Fruit fly (Drosophila melanogaster) whole organism, prepupa: Measurements from ENCODE around the gene CG31139.

ENCODE experiments used
- Blimp-1 ChIP-seq: fragments of 200-800 bp; sonication (Bioruptor generic); optimal IDR thresholded peaks from 3 replicates; lab custom pipeline; 2017; ENCODE audit warnings: missing biosample characterization, missing genetic modification characterization, mild to moderate bottlenecking, moderate library complexity, missing genetic modification reagents
- CG10631 ChIP-seq: fragments of 200-800 bp; sonication (Bioruptor generic); optimal IDR thresholded peaks from 2 replicates; lab custom pipeline; 2016; ENCODE audit warnings: missing biosample characterization, missing genetic modification characterization
- CG10669 ChIP-seq: fragments of 200-800 bp; sonication (Bioruptor generic); optimal IDR thresholded peaks from 3 replicates; lab custom pipeline; 2018; ENCODE audit warnings: missing biosample characterization, mild to moderate bottlenecking, missing genetic modification characterization, moderate library complexity
- CG11294 ChIP-seq: fragments of 200-800 bp; sonication (Bioruptor generic); IDR thresholded peaks from 2 replicates; pipeline ENCODE4 v1.3.6; 2022; ENCODE audit warnings: missing biosample characterization, missing genetic modification characterization
- CG11902 ChIP-seq: fragments of 200-800 bp; sonication (Bioruptor generic); optimal IDR thresholded peaks from 3 replicates; lab custom pipeline; 2016; ENCODE audit warnings: missing biosample characterization, missing genetic modification characterization
- CG15336 ChIP-seq: fragments of 200-800 bp; sonication (Bioruptor generic); IDR thresholded peaks from 2 replicates; pipeline ENCODE4 v1.3.6; 2022; ENCODE audit warnings: missing biosample characterization, missing genetic modification characterization
- CG1621 ChIP-seq: fragments of 200-800 bp; sonication (Bioruptor generic); optimal IDR thresholded peaks from 3 replicates; lab custom pipeline; 2018; ENCODE audit warnings: missing biosample characterization, mild to moderate bottlenecking, missing genetic modification characterization
- CG3032 ChIP-seq: fragments of 200-800 bp; optimal IDR thresholded peaks from 2 replicates; lab custom pipeline; 2019; ENCODE audit warnings: missing biosample characterization, mild to moderate bottlenecking, missing genetic modification characterization, moderate library complexity
- CG32006 ChIP-seq: fragments of 200-800 bp; sonication (Bioruptor generic); optimal IDR thresholded peaks from 3 replicates; lab custom pipeline; 2017; ENCODE audit warnings: missing biosample characterization, mild to moderate bottlenecking, missing genetic modification characterization
- CG34406 ChIP-seq: fragments of 200-800 bp; sonication (Bioruptor generic); optimal IDR thresholded peaks from 3 replicates; lab custom pipeline; 2016; ENCODE audit warnings: missing biosample characterization, missing genetic modification characterization
- CG3919 ChIP-seq: fragments of 200-800 bp; sonication (Bioruptor generic); optimal IDR thresholded peaks from 3 replicates; lab custom pipeline; 2016; ENCODE audit warnings: missing biosample characterization, missing genetic modification characterization
- CG6276 ChIP-seq: fragments of 200-800 bp; sonication (Bioruptor generic); optimal IDR thresholded peaks from 2 replicates; lab custom pipeline; 2017; ENCODE audit warnings: missing biosample characterization, mild to moderate bottlenecking, missing genetic modification characterization
- CG6792 ChIP-seq: fragments of 200-800 bp; sonication (Bioruptor generic); optimal IDR thresholded peaks from 3 replicates; lab custom pipeline; 2016; ENCODE audit warnings: missing biosample characterization, missing genetic modification characterization
- CG6808 ChIP-seq: fragments of 200-800 bp; sonication (Bioruptor generic); optimal IDR thresholded peaks from 3 replicates; lab custom pipeline; 2017; ENCODE audit warnings: missing biosample characterization, missing genetic modification characterization, mild to moderate bottlenecking, moderate library complexity, missing genetic modification reagents
- CG6854 ChIP-seq: fragments of 200-800 bp; sonication (Bioruptor generic); optimal IDR thresholded peaks from 2 replicates; lab custom pipeline; 2017; ENCODE audit warnings: missing biosample characterization, mild to moderate bottlenecking, missing genetic modification characterization
- CG8119 ChIP-seq: fragments of 200-800 bp; sonication (Bioruptor generic); IDR thresholded peaks from 3 replicates; pipeline ENCODE4 v1.3.6; 2022; ENCODE audit warnings: missing biosample characterization, missing genetic modification characterization
- CG8319 ChIP-seq: fragments of 200-800 bp; sonication (Bioruptor generic); optimal IDR thresholded peaks from 3 replicates; lab custom pipeline; 2016; ENCODE audit warnings: missing biosample characterization, missing genetic modification characterization
- CG8632 ChIP-seq: fragments of 200-800 bp; sonication (Bioruptor generic); optimal IDR thresholded peaks from 3 replicates; lab custom pipeline; 2016; ENCODE audit warnings: missing biosample characterization, missing genetic modification characterization
- CG9139 ChIP-seq: fragments of 200-800 bp; sonication (Bioruptor generic); optimal IDR thresholded peaks from 3 replicates; lab custom pipeline; 2017; ENCODE audit warnings: missing biosample characterization, mild to moderate bottlenecking, missing genetic modification characterization
- Eip75B ChIP-seq: fragments of 200-800 bp; sonication (Bioruptor generic); optimal IDR thresholded peaks from 3 replicates; lab custom pipeline; 2016; ENCODE audit warnings: missing biosample characterization, missing genetic modification characterization
- Eip78C ChIP-seq: fragments of 200-800 bp; sonication (Bioruptor generic); peaks from one replicate; lab custom pipeline; 2016; ENCODE audit warnings: missing biosample characterization, missing genetic modification characterization
- Eip93F ChIP-seq: fragments of 200-800 bp; sonication (Bioruptor generic); optimal IDR thresholded peaks from 2 replicates; lab custom pipeline; 2016; ENCODE audit warnings: missing biosample characterization, mild to moderate bottlenecking, missing genetic modification characterization
- Ets96B ChIP-seq: fragments of 200-800 bp; optimal IDR thresholded peaks from 2 replicates; lab custom pipeline; 2019; ENCODE audit warnings: missing biosample characterization, mild to moderate bottlenecking, missing genetic modification characterization, moderate library complexity
- Gug ChIP-seq: fragments of 200-800 bp; sonication (Bioruptor generic); IDR thresholded peaks from 2 replicates; pipeline ENCODE4 v1.3.6; 2022; ENCODE audit warnings: missing biosample characterization, missing genetic modification characterization
- Hr38 ChIP-seq: sonication (Bioruptor generic); optimal IDR thresholded peaks from 2 replicates; lab custom pipeline; 2016; ENCODE audit warnings: missing biosample characterization, missing genetic modification characterization
- Lpt ChIP-seq: fragments of 200-800 bp; sonication (Bioruptor generic); optimal IDR thresholded peaks from 3 replicates; lab custom pipeline; 2016; ENCODE audit warnings: missing biosample characterization, missing genetic modification characterization
- OdsH ChIP-seq: fragments of 200-800 bp; sonication (Bioruptor generic); optimal IDR thresholded peaks from 3 replicates; lab custom pipeline; 2016; ENCODE audit warnings: missing biosample characterization, missing genetic modification characterization
- Sox14 ChIP-seq: fragments of 200-800 bp; sonication (Bioruptor generic); optimal IDR thresholded peaks from 3 replicates; lab custom pipeline; 2016; ENCODE audit warnings: missing biosample characterization, missing genetic modification characterization
- Sox15 ChIP-seq: fragments of 200-800 bp; sonication (Bioruptor generic); optimal IDR thresholded peaks from 3 replicates; lab custom pipeline; 2016; ENCODE audit warnings: missing biosample characterization, missing genetic modification characterization
- achi ChIP-seq: fragments of 200-800 bp; sonication (Bioruptor generic); optimal IDR thresholded peaks from 3 replicates; lab custom pipeline; 2016; ENCODE audit warnings: missing biosample characterization, missing genetic modification characterization
- eg ChIP-seq: fragments of 200-800 bp; sonication (Bioruptor generic); IDR thresholded peaks from 3 replicates; pipeline ENCODE4 v1.3.6; 2022; ENCODE audit warnings: missing biosample characterization, missing genetic modification characterization
- esn ChIP-seq: fragments of 200-800 bp; sonication (Bioruptor generic); optimal IDR thresholded peaks from 2 replicates; lab custom pipeline; 2016; ENCODE audit warnings: missing biosample characterization, mild to moderate bottlenecking, missing genetic modification characterization, moderate library complexity
- lz ChIP-seq: fragments of 200-800 bp; sonication (Bioruptor generic); optimal IDR thresholded peaks from 3 replicates; lab custom pipeline; 2016; ENCODE audit warnings: missing biosample characterization, missing genetic modification characterization
- net ChIP-seq: fragments of 200-800 bp; sonication (Bioruptor generic); optimal IDR thresholded peaks from 3 replicates; lab custom pipeline; 2016; ENCODE audit warnings: missing biosample characterization, missing genetic modification characterization
- pdm3 ChIP-seq: fragments of 200-800 bp; sonication (Bioruptor generic); optimal IDR thresholded peaks from 3 replicates; lab custom pipeline; 2016; ENCODE audit warnings: missing biosample characterization, missing genetic modification characterization
- salr ChIP-seq, 2 experiments: fragments of 200-800 bp; sonication (Bioruptor generic); optimal IDR thresholded peaks; 3 replicates each; lab custom pipeline; 2016 to 2018; ENCODE audit warnings: missing biosample characterization in 2 of 2, missing genetic modification characterization in 2 of 2, mild to moderate bottlenecking in 1 of 2
- ss ChIP-seq, 2 experiments: fragments of 200-800 bp; sonication (Bioruptor generic); optimal IDR thresholded peaks; 2 replicates in 1 of 2; 3 replicates in 1 of 2; lab custom pipeline; 2017 to 2018; ENCODE audit warnings: mild to moderate bottlenecking in 2 of 2, missing biosample characterization in 2 of 2, missing genetic modification characterization in 2 of 2, moderate library complexity in 1 of 2
- svp ChIP-seq: fragments of 200-800 bp; sonication (Bioruptor generic); peaks from one replicate; lab custom pipeline; 2016; ENCODE audit warnings: missing biosample characterization, missing genetic modification characterization
- vri ChIP-seq: fragments of 200-800 bp; sonication (Bioruptor generic); optimal IDR thresholded peaks from 3 replicates; lab custom pipeline; 2016; ENCODE audit warnings: missing biosample characterization, mild to moderate bottlenecking, missing genetic modification characterization

CG31139 gene

DNA sequence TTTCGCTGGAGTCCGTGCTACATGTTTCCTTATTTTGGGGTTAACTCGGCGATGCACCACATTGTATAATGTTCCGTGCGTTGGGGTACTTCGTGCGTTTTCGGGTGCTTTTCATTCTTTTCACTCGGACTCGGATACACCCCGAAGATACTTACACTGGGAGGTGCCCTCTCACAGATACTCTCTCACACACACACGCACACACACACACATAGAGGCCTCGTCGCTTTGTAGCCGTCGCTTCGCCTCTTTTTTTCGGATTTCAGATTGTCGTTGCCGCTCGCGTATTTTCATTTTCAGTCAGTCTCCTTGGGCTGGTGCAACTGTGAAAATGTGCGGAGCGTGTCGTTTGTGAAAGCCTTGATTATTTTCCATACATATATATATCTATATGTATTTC lies 32.6 kb upstream of the CG31139 start (continued):
- TF ChIP-seq Sox14 (GFP tag; lab: Kevin White, UChicago), result peak; percentile 35
- no peak for TF ChIP-seq CG1621 (tag; lab: Kevin White, UChicago)
- peak; percentile 76 for TF ChIP-seq Eip78C (GFP tag; lab: Kevin White, UChicago)
- TF ChIP-seq CG3032 (tag; lab: Kevin White, UChicago), result no peak
- TF ChIP-seq Gug (GFP tag; lab: Robert Waterston, UW), result peak; percentile 45; the same call in 1 of the 2 replicates
- no peak for TF ChIP-seq CG10631 (GFP tag; lab: Kevin White, UChicago)
- no peak for TF ChIP-seq salr (GFP tag; optimal IDR thresholded peaks at IDR 0.05; lab: Kevin White, UChicago)
- peak; percentile 7 for TF ChIP-seq Ets96B (tag; lab: Kevin White, UChicago)
- no peak for TF ChIP-seq CG8319 (GFP tag; lab: Kevin White, UChicago)
- TF ChIP-seq CG34406 (GFP tag; lab: Kevin White, UChicago), result peak; percentile 16
- TF ChIP-seq CG6808 (GFP tag; lab: Kevin White, UChicago), result no peak
- TF ChIP-seq CG11294 (GFP tag; lab: Robert Waterston, UW), result peak; percentile 59; the same call in 1 of the 2 replicates
- TF ChIP-seq CG9139 (GFP tag; lab: Kevin White, UChicago), result peak; percentile 49
- TF ChIP-seq pdm3, result peak; percentile 11
- TF ChIP-seq CG11902 (GFP tag; lab: Kevin White, UChicago), result no peak
- peak; percentile 7 for TF ChIP-seq CG32006 (GFP tag; lab: Kevin White, UChicago)
- TF ChIP-seq Hr38, result no peak
- TF ChIP-seq ss (GFP tag; optimal IDR thresholded peaks at IDR 0.05; lab: Kevin White, UChicago), result peak; percentile 17 to 49
- peak; percentile 54 for TF ChIP-seq CG6276
- TF ChIP-seq eg (GFP tag; lab: Robert Waterston, UW), result peak; percentile 78; the same call in 2 of the 3 replicates
- TF ChIP-seq Eip93F (GFP tag; lab: Kevin White, UChicago), result peak; percentile 87
- TF ChIP-seq CG8119, result peak; percentile 73
- TF ChIP-seq net, result peak; percentile 51
- TF ChIP-seq Blimp-1 (GFP tag; lab: Kevin White, UChicago), result no peak
- peak; percentile 79 for TF ChIP-seq CG15336 (GFP tag; lab: Robert Waterston, UW)
- TF ChIP-seq vri (GFP tag; lab: Kevin White, UChicago), result peak; percentile 63
- TF ChIP-seq Lpt, result peak; percentile 25
- peak; percentile 87 for TF ChIP-seq svp (GFP tag; lab: Kevin White, UChicago)
- TF ChIP-seq CG6854 (GFP tag; lab: Kevin White, UChicago), result peak; percentile 58
- TF ChIP-seq esn, result peak; percentile 48
- no peak for TF ChIP-seq lz
- peak; percentile 32 for TF ChIP-seq achi (GFP tag; lab: Kevin White, UChicago)

dm6 chr3R:22780135-22780534 lies 31.3 kb upstream of the CG31139 start:
- TF ChIP-seq Eip75B (GFP tag; lab: Kevin White, UChicago) (no peak), svp (GFP tag; lab: Kevin White, UChicago) (peak; percentile 58), lz (no peak), OdsH (no peak), CG6276 (no peak), CG8632 (GFP tag; lab: Kevin White, UChicago) (no peak), salr (GFP tag; optimal IDR thresholded peaks at IDR 0.05; lab: Kevin White, UChicago) (no peak), Gug (GFP tag; lab: Robert Waterston, UW) (no peak)

DNA sequence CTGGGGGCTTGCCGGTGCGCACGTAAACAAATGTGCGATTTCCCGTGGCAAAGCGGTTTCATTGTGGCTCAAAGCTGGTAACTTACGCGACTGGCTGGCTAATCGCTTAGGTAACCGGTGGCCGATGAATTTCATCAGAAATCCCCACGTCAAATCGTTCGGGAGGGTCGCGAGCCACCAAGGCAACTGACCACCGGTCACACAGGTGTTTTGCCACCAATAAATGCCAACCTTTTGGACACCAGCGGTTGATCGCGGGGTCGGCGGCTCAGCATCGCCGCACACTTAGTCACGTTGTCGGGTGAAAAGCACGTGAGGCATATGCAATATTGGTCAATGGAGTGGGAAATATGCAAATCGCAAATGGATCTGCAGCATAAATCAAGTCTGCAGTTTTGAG lies 27.6 kb upstream of the CG31139 start:
- TF ChIP-seq CG6792 (no peak), CG32006 (GFP tag; lab: Kevin White, UChicago) (no peak)

DNA sequence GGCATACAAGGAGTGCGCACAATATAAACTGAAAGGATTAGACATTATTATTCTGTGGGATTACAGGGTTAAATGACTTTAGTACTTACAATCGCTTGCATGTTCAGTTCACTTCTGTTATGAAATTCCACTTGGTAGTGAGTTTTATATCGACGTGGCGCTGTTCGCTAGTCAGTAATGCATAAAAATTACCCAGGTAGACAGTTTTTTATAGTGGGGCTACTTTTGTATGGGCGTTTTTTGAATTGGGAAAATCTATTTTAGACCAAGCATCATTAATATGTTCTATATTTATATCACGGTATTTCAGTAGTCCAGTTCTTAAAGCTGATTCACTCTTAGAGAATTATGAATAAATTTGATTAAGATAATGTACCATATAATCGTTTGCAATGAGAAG lies 22.8 kb upstream of the CG31139 start, which contains the start of gene CG43095:
CG43095 (minus strand) TSS at position 101 of the 400 bp plus-strand sequence.
- TF ChIP-seq Sox14 (GFP tag; lab: Kevin White, UChicago) (no peak), CG32006 (GFP tag; lab: Kevin White, UChicago) (no peak), salr (GFP tag; optimal IDR thresholded peaks at IDR 0.05; lab: Kevin White, UChicago) (no peak), lz (no peak), Sox15 (GFP tag; lab: Kevin White, UChicago) (no peak), CG10669 (GFP tag; lab: Kevin White, UChicago) (no peak), Eip93F (GFP tag; lab: Kevin White, UChicago) (no peak), CG3919 (GFP tag; lab: Kevin White, UChicago) (no peak)
